Fruit fly (Drosophila melanogaster): ENCODE results near the gene CG3062.

DNA sequence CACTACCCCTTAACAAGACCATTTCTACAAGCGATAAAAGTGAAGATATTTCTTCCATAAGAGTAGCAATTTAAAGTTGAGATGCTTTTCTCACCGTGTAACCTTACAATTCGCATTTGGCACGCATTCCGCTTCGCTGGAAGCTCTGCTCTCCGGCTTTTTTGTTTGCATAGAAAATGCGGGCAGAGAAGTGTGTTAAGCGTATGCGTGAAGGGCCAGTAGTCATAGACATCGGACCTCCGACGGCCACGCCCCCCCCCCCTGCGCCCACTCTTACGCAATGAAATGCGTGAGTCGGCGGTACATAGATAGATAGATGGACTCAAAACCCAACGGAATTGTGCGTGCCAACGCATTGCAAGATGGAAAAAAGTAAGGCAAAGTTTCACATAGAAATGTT lies 24.8 kb upstream of the CG3062 start:
- no peak for TF ChIP-seq Lpt (GFP tag; optimal IDR thresholded peaks at IDR 0.05)
- TF ChIP-seq CG11294 (GFP tag; IDR thresholded peaks at IDR 0.05), result no peak
- TF ChIP-seq CG6854 (GFP tag; optimal IDR thresholded peaks at IDR 0.05), result no peak
- no peak for TF ChIP-seq achi (GFP tag; optimal IDR thresholded peaks at IDR 0.05)
- TF ChIP-seq CG4318 (GFP tag; optimal IDR thresholded peaks at IDR 0.05), result no peak
- no peak for TF ChIP-seq Hr39 (GFP tag; optimal IDR thresholded peaks at IDR 0.05)
- TF ChIP-seq CG32006 (GFP tag; optimal IDR thresholded peaks at IDR 0.05), result peak; percentile 10
- TF ChIP-seq eg (GFP tag; IDR thresholded peaks at IDR 0.05), result 0 out of 3 replicates have a peak, but pooled peaks have one; percentile 38
- TF ChIP-seq vri (GFP tag; optimal IDR thresholded peaks at IDR 0.05), result no peak
- TF ChIP-seq Eip93F (GFP tag; optimal IDR thresholded peaks at IDR 0.05), result no peak
- TF ChIP-seq CG11902 (GFP tag; optimal IDR thresholded peaks at IDR 0.05), result no peak
- TF ChIP-seq dac (GFP tag; optimal IDR thresholded peaks at IDR 0.05), result no peak
- no peak for TF ChIP-seq spab (GFP tag; optimal IDR thresholded peaks at IDR 0.05)
- no peak for TF ChIP-seq CG7368 (GFP tag; optimal IDR thresholded peaks at IDR 0.05)

All from whole organism, prepupa.